Fruit fly (Drosophila melanogaster): Measurements from ENCODE around the gene CG43091.

CG43091 gene

dm6 chr3R:22751111-22751510, 17.4 kb downstream of the CG43091 start (continued):
- peak; percentile 73 for TF ChIP-seq Eip78C (GFP tag)
- TF ChIP-seq lz (GFP tag; optimal IDR thresholded peaks at IDR 0.05), result peak; percentile 25
- no peak for TF ChIP-seq dsx (GFP tag; optimal IDR thresholded peaks at IDR 0.05; ENCODE audit: poor library complexity, severe bottlenecking)
- TF ChIP-seq esn (GFP tag; optimal IDR thresholded peaks at IDR 0.05), result no peak
- TF ChIP-seq CG11762 (GFP tag; optimal IDR thresholded peaks at IDR 0.05; ENCODE audit: insufficient read depth), result peak; percentile 42
- TF ChIP-seq dac (GFP tag; optimal IDR thresholded peaks at IDR 0.05), result peak; percentile 16
- TF ChIP-seq Sox14 (GFP tag; optimal IDR thresholded peaks at IDR 0.05), result peak; percentile 17

dm6 chr3R:22750534-22750947, 18.0 kb downstream of the CG43091 start, which contains the start of the genes rumi, CG7029 and Usp12-46:
Gene rumi, minus strand, starts transcription at chr3R:22750597.
Gene CG7029, plus strand, starts transcription at chr3R:22750901.
Gene Usp12-46, plus strand, starts transcription at chr3R:22750901.
- TF ChIP-seq CG34406 (GFP tag; optimal IDR thresholded peaks at IDR 0.05) (no peak), Hr38 (GFP tag; optimal IDR thresholded peaks at IDR 0.05) (peak; percentile 11), Met (GFP tag; optimal IDR thresholded peaks at IDR 0.05) (no peak), Lpt (GFP tag; optimal IDR thresholded peaks at IDR 0.05) (peak; percentile 68), Sox15 (GFP tag; optimal IDR thresholded peaks at IDR 0.05) (peak; percentile 87), CG11902 (GFP tag; optimal IDR thresholded peaks at IDR 0.05) (peak; percentile 78), fd85E (GFP tag; optimal IDR thresholded peaks at IDR 0.05) (no peak), CG8319 (GFP tag; optimal IDR thresholded peaks at IDR 0.05) (peak; percentile 79), CG3919 (GFP tag; optimal IDR thresholded peaks at IDR 0.05) (no peak), eg (GFP tag; IDR thresholded peaks at IDR 0.05) (peak; percentile 87), Ets96B (tag; optimal IDR thresholded peaks at IDR 0.05) (peak; percentile 56), CG6276 (GFP tag; optimal IDR thresholded peaks at IDR 0.05) (no peak), CG1621 (tag; optimal IDR thresholded peaks at IDR 0.05) (peak; percentile 54), CG7368 (GFP tag; optimal IDR thresholded peaks at IDR 0.05) (no peak), Gug (GFP tag; IDR thresholded peaks at IDR 0.05) (peak; percentile 72), CG9139 (GFP tag; optimal IDR thresholded peaks at IDR 0.05) (no peak), achi (GFP tag; optimal IDR thresholded peaks at IDR 0.05) (peak; percentile 77), Sox102F (GFP tag; optimal IDR thresholded peaks at IDR 0.05) (no peak), CG3032 (tag; optimal IDR thresholded peaks at IDR 0.05) (peak; percentile 83), CG6854 (GFP tag; optimal IDR thresholded peaks at IDR 0.05) (peak; percentile 1), Eip78C (GFP tag) (peak; percentile 92), Eip75B (GFP tag; optimal IDR thresholded peaks at IDR 0.05) (no peak), CG6163 (GFP tag; IDR thresholded peaks at IDR 0.05) (peak; percentile 91), CG8632 (GFP tag; optimal IDR thresholded peaks at IDR 0.05) (no peak), salr (GFP tag; optimal IDR thresholded peaks at IDR 0.05) (peak in 1 of 2 experiments; percentile 62), dsx (GFP tag; optimal IDR thresholded peaks at IDR 0.05; ENCODE audit: poor library complexity, severe bottlenecking) (peak; percentile 59), CG8119 (GFP tag; IDR thresholded peaks at IDR 0.05) (peak; percentile 65; the same call in 2 of the 3 replicates), dac (GFP tag; optimal IDR thresholded peaks at IDR 0.05) (no peak), lz (GFP tag; optimal IDR thresholded peaks at IDR 0.05) (peak; percentile 88), CG15336 (GFP tag; IDR thresholded peaks at IDR 0.05) (peak; percentile 36; the same call in 1 of the 2 replicates), Hr39 (GFP tag; optimal IDR thresholded peaks at IDR 0.05) (peak; percentile 93), Hr4 (GFP tag; optimal IDR thresholded peaks at IDR 0.05) (no peak), fkh (GFP tag; optimal IDR thresholded peaks at IDR 0.05) (no peak), OdsH (GFP tag; optimal IDR thresholded peaks at IDR 0.05) (no peak), CG6808 (GFP tag; optimal IDR thresholded peaks at IDR 0.05) (peak; percentile 22), spab (GFP tag; optimal IDR thresholded peaks at IDR 0.05) (no peak), CG4318 (GFP tag; optimal IDR thresholded peaks at IDR 0.05) (no peak), CG16779 (tag; optimal IDR thresholded peaks at IDR 0.05) (no peak), net (GFP tag; optimal IDR thresholded peaks at IDR 0.05) (no peak), CG31627 (GFP tag; optimal IDR thresholded peaks at IDR 0.05) (peak; percentile 92), Blimp-1 (GFP tag; optimal IDR thresholded peaks at IDR 0.05) (peak; percentile 31), CG10631 (GFP tag; optimal IDR thresholded peaks at IDR 0.05) (no peak), pdm3 (GFP tag; optimal IDR thresholded peaks at IDR 0.05) (no peak), esn (GFP tag; optimal IDR thresholded peaks at IDR 0.05) (peak; percentile 88), vri (GFP tag; optimal IDR thresholded peaks at IDR 0.05) (no peak), Ets21C (GFP tag; optimal IDR thresholded peaks at IDR 0.05) (no peak), Sox14 (GFP tag; optimal IDR thresholded peaks at IDR 0.05) (peak; percentile 87), fd59A (GFP tag; optimal IDR thresholded peaks at IDR 0.05) (peak; percentile 52)

Data from whole organism, prepupa.